Worm (Caenorhabditis elegans) whole organism, young adult: ENCODE results near the gene cox-6B.
A peak's percentile ranks its signal among the peaks of the same experiment; 100 is the strongest.

Experiments used
- B0336.3 ChIP-seq: fragments of 200-800 bp; sonication (Bioruptor generic); IDR thresholded peaks from 2 replicates; pipeline ENCODE4 v1.3.6; 2022; ENCODE audit warnings: missing genetic modification characterization, missing compliant biosample characterization
- C17E4.6 ChIP-seq: fragments of 200-800 bp; sonication (Bioruptor generic); IDR thresholded peaks from 2 replicates; pipeline ENCODE4 v1.3.6; 2022; ENCODE audit warnings: missing genetic modification reagents, missing genetic modification characterization, missing compliant biosample characterization
- F33H1.4 ChIP-seq: fragments of 200-800 bp; sonication (Bioruptor generic); IDR thresholded peaks from 2 replicates; pipeline ENCODE4 v1.3.6; 2022; ENCODE audit warnings: missing genetic modification reagents, missing genetic modification characterization, missing compliant biosample characterization
- T07F8.4 ChIP-seq: sonication (generic microtip); optimal IDR thresholded peaks from 2 replicates; lab custom pipeline; 2016; ENCODE audit warnings: mild to moderate bottlenecking, missing genetic modification characterization, moderate library complexity, missing compliant biosample characterization
- ZK185.1 ChIP-seq: sonication (generic microtip); optimal IDR thresholded peaks from 2 replicates; lab custom pipeline; 2016; ENCODE audit warnings: mild to moderate bottlenecking, missing genetic modification characterization, missing compliant biosample characterization; ENCODE audit not compliant: poor library complexity, severe bottlenecking
- athp-1 ChIP-seq: sonication (generic microtip); optimal IDR thresholded peaks from 2 replicates; lab custom pipeline; 2017; ENCODE audit warnings: mild to moderate bottlenecking, missing genetic modification characterization, missing compliant biosample characterization
- attf-3 ChIP-seq: fragments of 200-800 bp; sonication (Bioruptor generic); conservative IDR thresholded peaks from 2 replicates; pipeline ENCODE4 v1.3.6; 2022; ENCODE audit warnings: missing genetic modification reagents, missing genetic modification characterization, missing compliant biosample characterization
- attf-5 ChIP-seq: fragments of 200-800 bp; sonication (Bioruptor generic); optimal IDR thresholded peaks from 2 replicates; lab custom pipeline; 2018; ENCODE audit warnings: mild to moderate bottlenecking, missing genetic modification characterization, missing compliant biosample characterization
- cebp-1 ChIP-seq, 2 experiments: fragments of 200-800 bp in 1 of 2; sonication (Bioruptor generic) in 1 of 2; sonication (generic microtip) in 1 of 2; IDR thresholded peaks in 1 of 2; optimal IDR thresholded peaks in 1 of 2; 2 replicates each; pipeline versions ENCODE4 v1.3.6 to Lab custom; 2017 to 2022; ENCODE audit warnings: missing compliant biosample characterization in 2 of 2, missing genetic modification characterization in 2 of 2, mild to moderate bottlenecking in 1 of 2, missing genetic modification reagents in 1 of 2, moderate library complexity in 1 of 2
- dox-1 ChIP-seq: fragments of 200-800 bp; sonication (Bioruptor generic); IDR thresholded peaks from 2 replicates; pipeline ENCODE4 v1.3.6; 2022; ENCODE audit warnings: missing genetic modification reagents, missing genetic modification characterization, missing compliant biosample characterization
- dpff-1 ChIP-seq: sonication (generic microtip); optimal IDR thresholded peaks from 2 replicates; lab custom pipeline; 2017; ENCODE audit warnings: mild to moderate bottlenecking, missing genetic modification characterization, missing compliant biosample characterization
- dpl-1 ChIP-seq: fragments of 150-350 bp; optimal IDR thresholded peaks from 2 replicates; lab custom pipeline; 2014; ENCODE audit warnings: missing biosample characterization, missing genetic modification reagents, missing genetic modification characterization
- efl-1 ChIP-seq: fragments of 150-350 bp; optimal IDR thresholded peaks from 2 replicates; lab custom pipeline; 2014; ENCODE audit warnings: missing biosample characterization, missing genetic modification reagents, missing genetic modification characterization
- ekl-4 ChIP-seq: fragments of 200-800 bp; sonication (Bioruptor generic); IDR thresholded peaks from 2 replicates; pipeline ENCODE4 v1.3.6; 2022; ENCODE audit warnings: missing genetic modification reagents, missing genetic modification characterization, missing compliant biosample characterization
- ets-4 ChIP-seq: fragments of 200-800 bp; sonication (Bioruptor generic); optimal IDR thresholded peaks from 2 replicates; lab custom pipeline; 2018; ENCODE audit warnings: mild to moderate bottlenecking, missing genetic modification characterization, missing compliant biosample characterization
- gei-17 ChIP-seq: fragments of 200-800 bp; sonication (Bioruptor generic); optimal IDR thresholded peaks from 2 replicates; lab custom pipeline; 2018; ENCODE audit warnings: mild to moderate bottlenecking, missing genetic modification characterization, missing compliant biosample characterization
- hlh-12 ChIP-seq: sonication (generic microtip); optimal IDR thresholded peaks from 2 replicates; lab custom pipeline; 2016; ENCODE audit warnings: missing genetic modification characterization, missing compliant biosample characterization
- hsf-1 ChIP-seq: fragments of 200-800 bp; sonication (Bioruptor generic); IDR thresholded peaks from 2 replicates; pipeline ENCODE4 v1.3.6; 2022; ENCODE audit warnings: missing genetic modification reagents, missing genetic modification characterization, missing compliant biosample characterization
- let-607 ChIP-seq, 2 experiments: fragments of 200-800 bp in 1 of 2; sonication (Bioruptor generic) in 1 of 2; sonication (generic microtip) in 1 of 2; optimal IDR thresholded peaks; 2 replicates each; lab custom pipeline; 2016 to 2018; ENCODE audit warnings: mild to moderate bottlenecking in 2 of 2, missing compliant biosample characterization in 2 of 2, missing genetic modification characterization in 2 of 2, moderate library complexity in 2 of 2, missing genotype in 1 of 2
- lin-54 ChIP-seq: fragments of 200-800 bp; sonication (Bioruptor generic); optimal IDR thresholded peaks from 2 replicates; lab custom pipeline; 2018; ENCODE audit warnings: mild to moderate bottlenecking, missing genetic modification characterization, missing compliant biosample characterization
- lir-1 ChIP-seq: fragments of 200-800 bp; sonication (Bioruptor generic); conservative IDR thresholded peaks from 2 replicates; pipeline ENCODE4 v1.3.6; 2022; ENCODE audit warnings: missing genetic modification reagents, missing genetic modification characterization, missing compliant biosample characterization
- madf-8 ChIP-seq: fragments of 200-800 bp; sonication (Bioruptor generic); conservative IDR thresholded peaks from 2 replicates; pipeline ENCODE4 v1.3.6; 2022; ENCODE audit warnings: missing genetic modification reagents, missing genetic modification characterization, missing compliant biosample characterization
- mes-4 ChIP-seq: sonication (generic microtip); optimal IDR thresholded peaks from 2 replicates; lab custom pipeline; 2016; ENCODE audit warnings: missing genotype, missing genetic modification characterization, missing compliant biosample characterization
- mxl-1 ChIP-seq: sonication (generic microtip); optimal IDR thresholded peaks from 2 replicates; lab custom pipeline; 2016; ENCODE audit warnings: missing genetic modification characterization, missing compliant biosample characterization
- nhr-120 ChIP-seq: fragments of 200-800 bp; sonication (Bioruptor generic); IDR thresholded peaks from 2 replicates; pipeline ENCODE4 v1.3.6; 2022; ENCODE audit warnings: missing genetic modification characterization, missing compliant biosample characterization
- nhr-179 ChIP-seq: sonication (generic microtip); optimal IDR thresholded peaks from 2 replicates; lab custom pipeline; 2016; ENCODE audit warnings: mild to moderate bottlenecking, missing genetic modification characterization, missing compliant biosample characterization
- nhr-27 ChIP-seq: fragments of 200-800 bp; sonication (Bioruptor generic); optimal IDR thresholded peaks from 2 replicates; lab custom pipeline; 2018; ENCODE audit warnings: mild to moderate bottlenecking, missing genetic modification characterization, moderate library complexity, missing compliant biosample characterization
- nhr-80 ChIP-seq: sonication (generic microtip); optimal IDR thresholded peaks from 2 replicates; lab custom pipeline; 2016; ENCODE audit warnings: missing genetic modification characterization, missing compliant biosample characterization
- nhr-90 ChIP-seq: sonication (generic microtip); optimal IDR thresholded peaks from 2 replicates; lab custom pipeline; 2016; ENCODE audit warnings: missing genotype, mild to moderate bottlenecking, missing genetic modification characterization, missing compliant biosample characterization
- pha-4 ChIP-seq: fragments of 150-350 bp; sonication (generic microtip); optimal IDR thresholded peaks from 2 replicates; lab custom pipeline; 2014; ENCODE audit warnings: missing biosample characterization, missing genetic modification reagents, missing genetic modification characterization
- rec-8 ChIP-seq, 2 experiments: sonication (generic microtip); optimal IDR thresholded peaks; 2 replicates each; lab custom pipeline; 2016; ENCODE audit warnings: mild to moderate bottlenecking in 2 of 2, missing genetic modification characterization in 2 of 2, missing genetic modification reagents in 2 of 2, missing genotype in 2 of 2, missing biosample characterization in 1 of 2, missing compliant biosample characterization in 1 of 2, moderate library complexity in 1 of 2
- sdz-38 ChIP-seq: sonication (generic microtip); optimal IDR thresholded peaks from 2 replicates; lab custom pipeline; 2016; ENCODE audit warnings: missing genotype, missing genetic modification characterization, missing compliant biosample characterization
- sea-2 ChIP-seq: fragments of 200-800 bp; sonication (Bioruptor generic); IDR thresholded peaks from 2 replicates; pipeline ENCODE4 v1.3.6; 2022; ENCODE audit warnings: missing genetic modification characterization, missing compliant biosample characterization
- tbp1 ChIP-seq: fragments of 200-800 bp; sonication (Bioruptor generic); optimal IDR thresholded peaks from 2 replicates; lab custom pipeline; 2018; ENCODE audit warnings: mild to moderate bottlenecking, missing genetic modification characterization, missing compliant biosample characterization
- tbx-9 ChIP-seq: sonication (generic microtip); optimal IDR thresholded peaks from 2 replicates; lab custom pipeline; 2016; ENCODE audit warnings: borderline replicate concordance, missing genetic modification characterization, inconsistent platforms, missing compliant biosample characterization
- tlf-1 ChIP-seq: fragments of 200-800 bp; sonication (Bioruptor generic); optimal IDR thresholded peaks from 2 replicates; lab custom pipeline; 2018; ENCODE audit warnings: mild to moderate bottlenecking, missing genetic modification characterization, missing compliant biosample characterization
- unc-130 ChIP-seq: sonication (generic microtip); optimal IDR thresholded peaks from 2 replicates; lab custom pipeline; 2016; ENCODE audit warnings: missing genetic modification reagents, missing genetic modification characterization, missing compliant biosample characterization
- xnd-1 ChIP-seq: sonication (generic microtip); optimal IDR thresholded peaks from 2 replicates; lab custom pipeline; 2016; ENCODE audit warnings: missing genotype, missing genetic modification reagents, missing genetic modification characterization, missing compliant biosample characterization
- ztf-18 ChIP-seq: sonication (generic microtip); optimal IDR thresholded peaks from 2 replicates; lab custom pipeline; 2016; ENCODE audit warnings: missing genotype, mild to moderate bottlenecking, missing genetic modification characterization, missing compliant biosample characterization

Gene cox-6B

ce11 chrIII:2725221-2726203 is 26.0 kb downstream of the cox-6B start, which contains the start of gene cosa-1 (continued):
- TF ChIP-seq cebp-1 (GFP tag; IDR thresholded peaks at IDR 0.05; lab: Robert Waterston, UW) (no peak), cebp-1 (tag; optimal IDR thresholded peaks at IDR 0.05; lab: Kevin White, UChicago) (no peak), tlf-1 (peak; percentile 20), gei-17 (GFP tag; lab: Kevin White, UChicago) (no peak), C17E4.6 (GFP tag; lab: Robert Waterston, UW) (no peak), tbp1 (GFP tag; lab: Kevin White, UChicago) (peak; percentile 18), let-607 (tag; optimal IDR thresholded peaks at IDR 0.05; lab: Kevin White, UChicago) (peak in 1 of 2 experiments; percentile 56), xnd-1 (tag; lab: Kevin White, UChicago) (peak; percentile 98), athp-1 (peak; percentile 19), mes-4 (tag; lab: Kevin White, UChicago) (no peak), attf-3 (GFP tag; lab: Robert Waterston, UW) (0 out of 2 replicates have a peak, but pooled peaks have one; percentile 10), F33H1.4 (peak; percentile 93), attf-5 (GFP tag; lab: Kevin White, UChicago) (no peak), madf-8 (GFP tag; lab: Robert Waterston, UW) (peak; percentile 78), lin-54 (peak; percentile 38), hsf-1 (GFP tag; lab: Robert Waterston, UW) (no peak), dox-1 (GFP tag; lab: Robert Waterston, UW) (peak; percentile 62; the same call in 1 of the 2 replicates)

DNA sequence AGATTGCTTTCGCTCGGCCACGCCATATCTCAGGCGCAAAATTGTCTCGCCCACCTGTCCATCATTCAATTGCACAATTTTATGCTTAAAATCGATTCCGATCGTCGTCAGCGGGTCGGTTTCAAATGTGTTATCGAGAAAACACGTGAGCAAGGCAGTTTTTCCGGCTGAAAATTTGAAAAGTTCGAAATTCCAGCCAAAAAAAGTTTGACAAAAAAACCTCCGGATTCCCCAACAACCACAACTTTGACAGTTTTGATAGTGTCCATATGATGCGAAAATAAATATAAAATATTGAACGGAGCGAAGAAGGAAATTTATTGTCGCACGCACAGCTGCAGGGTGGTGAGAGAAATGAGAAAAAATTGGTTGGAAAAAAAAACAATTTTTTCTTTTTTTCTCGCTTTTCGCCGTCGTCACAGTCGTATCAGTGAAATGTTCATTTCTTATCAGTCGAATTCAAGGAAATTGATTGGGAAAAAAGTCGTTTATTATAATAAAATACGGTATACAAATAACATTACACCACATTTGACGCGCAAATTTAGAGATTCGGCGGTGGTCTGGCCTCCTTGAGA is 34.2 kb downstream of the cox-6B start, which contains the start of gene Y71H2AM.12:
Gene Y71H2AM.12, minus strand, starts transcription at position 486 of the 578 bp plus-strand sequence.
- peak in 1 of 2 experiments; percentile 44 for TF ChIP-seq let-607 (tag; optimal IDR thresholded peaks at IDR 0.05; lab: Kevin White, UChicago)
- TF ChIP-seq nhr-80 (tag; lab: Kevin White, UChicago) = peak; percentile 88
- TF ChIP-seq attf-5 (GFP tag; lab: Kevin White, UChicago) = peak; percentile 59
- peak; percentile 39 for TF ChIP-seq dox-1 (GFP tag; lab: Robert Waterston, UW)
- no peak for TF ChIP-seq hlh-12 (tag; lab: Kevin White, UChicago)
- no peak for TF ChIP-seq sea-2
- TF ChIP-seq cebp-1 (GFP tag; IDR thresholded peaks at IDR 0.05; lab: Robert Waterston, UW) = no peak
- peak; percentile 38 for TF ChIP-seq cebp-1 (tag; optimal IDR thresholded peaks at IDR 0.05; lab: Kevin White, UChicago)
- TF ChIP-seq T07F8.4 (tag; lab: Kevin White, UChicago) = no peak
- TF ChIP-seq nhr-90 (tag; lab: Kevin White, UChicago) = peak; percentile 20
- peak; percentile 43 for TF ChIP-seq ets-4 (GFP tag; lab: Kevin White, UChicago)
- TF ChIP-seq B0336.3 (GFP tag; lab: Robert Waterston, UW) = 0 out of 2 replicates have a peak, but pooled peaks have one; percentile 38

DNA sequence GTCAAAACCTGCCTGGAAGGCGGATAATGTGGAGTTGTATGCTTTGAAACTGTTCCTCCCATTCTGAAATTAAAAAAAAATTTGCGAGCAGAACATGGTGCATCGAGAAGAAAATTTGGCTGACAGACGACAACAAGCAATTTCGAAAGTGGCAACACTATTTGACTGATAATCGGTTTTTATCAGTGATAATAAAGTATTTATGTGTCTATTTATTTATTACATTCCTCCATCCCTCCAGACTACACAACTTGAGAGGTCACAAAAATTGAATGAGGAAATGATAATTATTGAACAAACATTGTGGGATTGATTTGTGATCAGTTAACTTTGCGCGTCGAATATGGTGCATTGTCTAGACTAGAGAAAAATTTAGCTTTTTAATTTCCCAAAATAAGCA is 40.0 kb downstream of the cox-6B start, which contains the start of gene cest-25:
Gene cest-25, minus strand, starts transcription at position 63 of the 400 bp plus-strand sequence.
- peak; percentile 50 for TF ChIP-seq ets-4 (GFP tag; lab: Kevin White, UChicago)
- TF ChIP-seq nhr-80 (tag; lab: Kevin White, UChicago) = peak; percentile 88
- peak; percentile 73 for TF ChIP-seq pha-4 (tag; lab: Kevin White, UChicago)
- TF ChIP-seq cebp-1 (GFP tag; IDR thresholded peaks at IDR 0.05; lab: Robert Waterston, UW) = no peak
- TF ChIP-seq cebp-1 (tag; optimal IDR thresholded peaks at IDR 0.05; lab: Kevin White, UChicago) = peak; percentile 57
- TF ChIP-seq dpl-1 = no peak
- no peak for TF ChIP-seq nhr-120 (GFP tag; lab: Robert Waterston, UW)
- TF ChIP-seq attf-5 (GFP tag; lab: Kevin White, UChicago) = peak; percentile 33

ce11 chrIII:2746553-2746952 is 47.1 kb downstream of the cox-6B start, which contains the start of gene Y71H2AM.14:
Gene Y71H2AM.14, minus strand, starts transcription at chrIII:2746653.
- TF ChIP-seq dpff-1 (tag; lab: Kevin White, UChicago) = no peak
- TF ChIP-seq ztf-18 (tag; lab: Kevin White, UChicago) = no peak
- no peak for TF ChIP-seq tbx-9 (tag; lab: Kevin White, UChicago)
- TF ChIP-seq sdz-38 (tag; lab: Kevin White, UChicago) = no peak
- TF ChIP-seq ZK185.1 (tag; lab: Kevin White, UChicago) = no peak
- TF ChIP-seq nhr-27 (tag; lab: Kevin White, UChicago) = no peak
- TF ChIP-seq lir-1 (GFP tag; lab: Robert Waterston, UW) = no peak
- TF ChIP-seq nhr-179 (tag; lab: Kevin White, UChicago) = no peak
- no peak for TF ChIP-seq mxl-1
- no peak for TF ChIP-seq efl-1
- no peak for TF ChIP-seq nhr-90 (tag; lab: Kevin White, UChicago)
- TF ChIP-seq ekl-4 (GFP tag; lab: Robert Waterston, UW) = no peak
- no peak for TF ChIP-seq unc-130
- no peak for TF ChIP-seq rec-8 (tag; optimal IDR thresholded peaks at IDR 0.05; lab: Kevin White, UChicago)
